Fruit fly (Drosophila melanogaster) whole organism, wandering third instar larva: Measurements from ENCODE around the gene Tim17a2.

Experiments
- CG32264 ChIP-seq: fragments of 200-800 bp; sonication (Bioruptor generic); optimal IDR thresholded peaks from 2 replicates; lab custom pipeline; 2016; ENCODE audit warnings: missing biosample characterization, missing genetic modification characterization
- CG9705 ChIP-seq: fragments of 200-800 bp; sonication (Bioruptor generic); optimal IDR thresholded peaks from 2 replicates; lab custom pipeline; 2018; ENCODE audit warnings: missing biosample characterization, mild to moderate bottlenecking, missing genetic modification characterization
- Dfd ChIP-seq: fragments of >200 bp; optimal IDR thresholded peaks from 2 replicates; lab custom pipeline; 2017; ENCODE audit warnings: missing biosample characterization, missing genetic modification characterization
- Dif ChIP-seq: fragments of 200-275, 200-300 bp; sonication (Bioruptor generic); optimal IDR thresholded peaks from 2 replicates; lab custom pipeline; 2018; ENCODE audit warnings: missing biosample characterization, missing genetic modification characterization; ENCODE audit not compliant: partially characterized antibody
- HLH106 ChIP-seq: fragments of 200-800 bp; optimal IDR thresholded peaks from 3 replicates; lab custom pipeline; 2019; ENCODE audit warnings: missing biosample characterization, mild to moderate bottlenecking, missing genetic modification characterization, moderate library complexity
- Hnf4 ChIP-seq: fragments of 200-800 bp; sonication (Bioruptor generic); optimal IDR thresholded peaks from 2 replicates; lab custom pipeline; 2016; ENCODE audit warnings: missing biosample characterization, mild to moderate bottlenecking, missing genetic modification characterization
- Hr78 ChIP-seq: fragments of >200 bp; optimal IDR thresholded peaks from 2 replicates; lab custom pipeline; 2017; ENCODE audit warnings: missing biosample characterization, missing genetic modification characterization
- Hr83 ChIP-seq: fragments of 200-300 bp; sonication (Bioruptor generic); optimal IDR thresholded peaks from 2 replicates; lab custom pipeline; 2016; ENCODE audit warnings: missing biosample characterization, mild to moderate bottlenecking, missing genetic modification characterization, moderate library complexity; ENCODE audit not compliant: poor library complexity, severe bottlenecking
- Jra ChIP-seq: sonication (Bioruptor generic); optimal IDR thresholded peaks from 2 replicates; lab custom pipeline; 2016; ENCODE audit warnings: missing biosample characterization, missing genetic modification characterization
- Mio ChIP-seq: sonication (Bioruptor generic); optimal IDR thresholded peaks from 2 replicates; lab custom pipeline; 2016; ENCODE audit warnings: missing biosample characterization, missing genetic modification characterization
- Myc ChIP-seq: fragments of >200 bp; optimal IDR thresholded peaks from 2 replicates; lab custom pipeline; 2017
- N ChIP-seq: fragments of >200 bp; optimal IDR thresholded peaks from 2 replicates; lab custom pipeline; 2018; ENCODE audit warnings: missing biosample characterization, missing external identifiers, missing genetic modification characterization
- OdsH ChIP-seq: fragments of 200-800 bp; sonication (Bioruptor generic); optimal IDR thresholded peaks from 2 replicates; lab custom pipeline; 2016; ENCODE audit warnings: missing biosample characterization, mild to moderate bottlenecking, missing genetic modification characterization
- Rel ChIP-seq, 2 experiments: fragments of 200-800 bp; sonication (Bioruptor generic) in 1 of 2; optimal IDR thresholded peaks; 2 replicates in 1 of 2; 3 replicates in 1 of 2; lab custom pipeline; 2016 to 2019; ENCODE audit warnings: mild to moderate bottlenecking in 2 of 2, missing biosample characterization in 2 of 2, missing genetic modification characterization in 2 of 2, moderate library complexity in 1 of 2
- Sp1 ChIP-seq: fragments of 200-800 bp; sonication (Bioruptor generic); optimal IDR thresholded peaks from 3 replicates; lab custom pipeline; 2019; ENCODE audit warnings: missing biosample characterization, mild to moderate bottlenecking, missing genetic modification characterization, moderate library complexity
- Vsx2 ChIP-seq: fragments of 200-300, 225-300 bp; sonication (Bioruptor generic); optimal IDR thresholded peaks from 2 replicates; lab custom pipeline; 2018; ENCODE audit warnings: missing biosample characterization, missing genetic modification characterization; ENCODE audit not compliant: partially characterized antibody
- br ChIP-seq: fragments of 200-800 bp; sonication (Bioruptor generic); optimal IDR thresholded peaks from 2 replicates; lab custom pipeline; 2016; ENCODE audit warnings: missing biosample characterization, missing genetic modification characterization
- brk ChIP-seq: fragments of 200-800 bp; sonication (Bioruptor generic); optimal IDR thresholded peaks from 2 replicates; lab custom pipeline; 2016; ENCODE audit warnings: missing biosample characterization, mild to moderate bottlenecking, missing genetic modification characterization
- dmrt93B ChIP-seq: fragments of 200-800 bp; sonication (Bioruptor generic); optimal IDR thresholded peaks from 2 replicates; lab custom pipeline; 2018; ENCODE audit warnings: missing biosample characterization, mild to moderate bottlenecking, missing genetic modification characterization
- dsf ChIP-seq: sonication (Bioruptor generic); optimal IDR thresholded peaks from 2 replicates; lab custom pipeline; 2016; ENCODE audit warnings: missing biosample characterization, missing genetic modification characterization, borderline replicate concordance
- ey ChIP-seq: fragments of 200-800 bp; sonication (Bioruptor generic); optimal IDR thresholded peaks from 2 replicates; lab custom pipeline; 2016; ENCODE audit warnings: missing biosample characterization, missing genetic modification characterization
- foxo ChIP-seq, 2 experiments: fragments of 200-800 bp; sonication (Bioruptor generic); optimal IDR thresholded peaks; 2 replicates in 1 of 2; 3 replicates in 1 of 2; lab custom pipeline; 2016 to 2017; ENCODE audit warnings: missing biosample characterization in 2 of 2, missing genetic modification characterization in 2 of 2
- fru ChIP-seq: fragments of 200-800 bp; sonication (Bioruptor generic); optimal IDR thresholded peaks from 3 replicates; lab custom pipeline; 2016; ENCODE audit warnings: missing biosample characterization, mild to moderate bottlenecking, missing genetic modification characterization
- h ChIP-seq: fragments of 200-800 bp; sonication (Bioruptor generic); optimal IDR thresholded peaks from 3 replicates; lab custom pipeline; 2016; ENCODE audit warnings: missing biosample characterization, mild to moderate bottlenecking, missing genetic modification characterization
- jim ChIP-seq: fragments of 175-275, 200-325 bp; sonication (Bioruptor generic); optimal IDR thresholded peaks from 2 replicates; lab custom pipeline; 2016; ENCODE audit warnings: missing biosample characterization, mild to moderate bottlenecking, missing genetic modification characterization
- psq ChIP-seq: fragments of 200-800 bp; sonication (Bioruptor generic); optimal IDR thresholded peaks from 3 replicates; lab custom pipeline; 2017; ENCODE audit warnings: missing biosample characterization, mild to moderate bottlenecking, missing genetic modification characterization, moderate library complexity
- rgr ChIP-seq: fragments of 200-800 bp; sonication (Bioruptor generic); optimal IDR thresholded peaks from 3 replicates; lab custom pipeline; 2016; ENCODE audit warnings: missing biosample characterization, mild to moderate bottlenecking, missing genetic modification characterization
- sage ChIP-seq: fragments of 200-800 bp; sonication (Bioruptor generic); optimal IDR thresholded peaks from 2 replicates; lab custom pipeline; 2016; ENCODE audit warnings: missing biosample characterization, mild to moderate bottlenecking, missing genetic modification characterization
- sv ChIP-seq: fragments of 200-800 bp; sonication (Bioruptor generic); optimal IDR thresholded peaks from 3 replicates; lab custom pipeline; 2016; ENCODE audit warnings: missing biosample characterization, missing genetic modification characterization
- tai ChIP-seq: sonication (Bioruptor generic); optimal IDR thresholded peaks from 2 replicates; lab custom pipeline; 2016; ENCODE audit warnings: missing biosample characterization, missing genetic modification characterization
- usp ChIP-seq: fragments of >200 bp; optimal IDR thresholded peaks from 2 replicates; lab custom pipeline; 2017; ENCODE audit warnings: missing biosample characterization, missing genetic modification characterization
- woc ChIP-seq: sonication (Bioruptor generic); optimal IDR thresholded peaks from 2 replicates; lab custom pipeline; 2016; ENCODE audit warnings: missing biosample characterization, mild to moderate bottlenecking, missing genetic modification characterization

Gene Tim17a2

dm6 chr3R:5215334-5216307 lies 46.9 kb downstream of the Tim17a2 start:
- TF ChIP-seq Hr78 (GFP tag; lab: Kevin White, UChicago) (no peak), woc (GFP tag; lab: Kevin White, UChicago) (peak; percentile 91), Dfd (GFP tag; lab: Kevin White, UChicago) (no peak), Jra (GFP tag; lab: Kevin White, UChicago) (peak; percentile 93), dsf (peak; percentile 90), usp (no peak), rgr (GFP tag; lab: Kevin White, UChicago) (peak; percentile 92), CG32264 (GFP tag; lab: Kevin White, UChicago) (peak; percentile 83), Dif (GFP tag; lab: Kevin White, UChicago) (no peak), foxo (GFP tag; optimal IDR thresholded peaks at IDR 0.05; lab: Kevin White, UChicago) (peak; percentile 22 to 93), HLH106 (tag; lab: Kevin White, UChicago) (peak; percentile 92), h (GFP tag; lab: Kevin White, UChicago) (peak; percentile 91), sage (GFP tag; lab: Kevin White, UChicago) (peak; percentile 81), Rel (GFP tag; optimal IDR thresholded peaks at IDR 0.05; lab: Kevin White, UChicago) (peak; percentile 26), Rel (tag; optimal IDR thresholded peaks at IDR 0.05; lab: Kevin White, UChicago) (peak; percentile 59), Hnf4 (peak; percentile 91), OdsH (GFP tag; lab: Kevin White, UChicago) (peak; percentile 89), brk (GFP tag; lab: Kevin White, UChicago) (no peak), br (GFP tag; lab: Kevin White, UChicago) (peak; percentile 94), Sp1 (GFP tag; lab: Kevin White, UChicago) (peak; percentile 89), Hr83 (GFP tag; lab: Kevin White, UChicago) (peak; percentile 100), N (GFP tag; lab: Kevin White, UChicago) (no peak), CG9705 (GFP tag; lab: Kevin White, UChicago) (peak; percentile 76), sv (GFP tag; lab: Kevin White, UChicago) (peak; percentile 88), Mio (peak; percentile 72), Vsx2 (GFP tag; lab: Kevin White, UChicago) (no peak), dmrt93B (GFP tag; lab: Kevin White, UChicago) (peak; percentile 78), fru (GFP tag; lab: Kevin White, UChicago) (peak; percentile 92), jim (GFP tag; lab: Kevin White, UChicago) (peak; percentile 98), tai (GFP tag; lab: Kevin White, UChicago) (no peak), psq (GFP tag; lab: Kevin White, UChicago) (peak; percentile 89), ey (peak; percentile 93)

dm6 chr3R:5214162-5214916 lies 48.2 kb downstream of the Tim17a2 start:
- TF ChIP-seq psq (GFP tag; lab: Kevin White, UChicago) (peak; percentile 32), Sp1 (GFP tag; lab: Kevin White, UChicago) (no peak)

dm6 chr3R:5213309-5213708 lies 49.2 kb downstream of the Tim17a2 start:
- TF ChIP-seq Myc (lab: Kevin White, UChicago) (no peak), dmrt93B (GFP tag; lab: Kevin White, UChicago) (no peak), OdsH (GFP tag; lab: Kevin White, UChicago) (no peak), Dif (GFP tag; lab: Kevin White, UChicago) (peak; percentile 21), Rel (GFP tag; optimal IDR thresholded peaks at IDR 0.05; lab: Kevin White, UChicago) (no peak), Rel (tag; optimal IDR thresholded peaks at IDR 0.05; lab: Kevin White, UChicago) (peak; percentile 32), usp (no peak), foxo (GFP tag; optimal IDR thresholded peaks at IDR 0.05; lab: Kevin White, UChicago) (no peak), Sp1 (GFP tag; lab: Kevin White, UChicago) (no peak), Hnf4 (no peak), sage (GFP tag; lab: Kevin White, UChicago) (no peak)
